Worm (Caenorhabditis elegans) whole organism, L3 larva: ENCODE data around the gene W03D2.9.

Experiments
- R02D3.7 ChIP-seq: fragments of 150-350 bp; optimal IDR thresholded peaks from 2 replicates; lab custom pipeline; 2014; ENCODE audit warnings: missing biosample characterization, missing genetic modification characterization
- aly-2 ChIP-seq: fragments of 150-350 bp; optimal IDR thresholded peaks from 2 replicates; lab custom pipeline; 2014; ENCODE audit warnings: missing biosample characterization, missing genetic modification characterization
- ama-1 ChIP-seq: fragments of 150-350 bp; optimal IDR thresholded peaks from 2 replicates; lab custom pipeline; 2018
- ceh-16 ChIP-seq: sonication (generic microtip); optimal IDR thresholded peaks from 2 replicates; lab custom pipeline; 2017; ENCODE audit warnings: missing biosample characterization, missing genetic modification characterization
- ceh-28 ChIP-seq: fragments of 150-350 bp; optimal IDR thresholded peaks from 2 replicates; lab custom pipeline; 2014; ENCODE audit warnings: missing biosample characterization, missing genetic modification reagents, missing genetic modification characterization
- daf-12 ChIP-seq: fragments of 150-350 bp; optimal IDR thresholded peaks from 2 replicates; lab custom pipeline; 2014; ENCODE audit warnings: missing biosample characterization, missing genetic modification reagents, missing genetic modification characterization
- egl-27 ChIP-seq: sonication (generic microtip); optimal IDR thresholded peaks from 4 replicates; lab custom pipeline; 2017; ENCODE audit warnings: missing biosample characterization, missing genetic modification reagents, missing genetic modification characterization
- egl-5 ChIP-seq: fragments of 150-350 bp; optimal IDR thresholded peaks from 2 replicates; lab custom pipeline; 2017; ENCODE audit warnings: missing biosample characterization, missing genetic modification reagents, missing genetic modification characterization, inconsistent platforms
- elt-3 ChIP-seq, 3 experiments: fragments of 150-350 bp in 1 of 3; sonication (generic microtip) in 2 of 3; optimal IDR thresholded peaks; 2 replicates in 2 of 3; 4 replicates in 1 of 3; lab custom pipeline; 2014 to 2017; ENCODE audit warnings: missing biosample characterization in 3 of 3, missing genetic modification characterization in 3 of 3
- fkh-10 ChIP-seq: sonication (generic microtip); optimal IDR thresholded peaks from 2 replicates; lab custom pipeline; 2017; ENCODE audit warnings: missing biosample characterization, missing genetic modification reagents, missing genetic modification characterization
- fkh-2 ChIP-seq: fragments of 150-350 bp; optimal IDR thresholded peaks from 2 replicates; lab custom pipeline; 2014; ENCODE audit warnings: missing biosample characterization, missing genetic modification reagents, missing genetic modification characterization
- hmg-11 ChIP-seq: sonication (generic microtip); optimal IDR thresholded peaks from 2 replicates; lab custom pipeline; 2016; ENCODE audit warnings: missing genetic modification characterization, missing compliant biosample characterization
- lin-15B ChIP-seq: fragments of 150-350 bp; optimal IDR thresholded peaks from 2 replicates; lab custom pipeline; 2014; ENCODE audit warnings: missing biosample characterization, missing genetic modification characterization
- lin-39 ChIP-seq: fragments of 150-350 bp; optimal IDR thresholded peaks from 2 replicates; lab custom pipeline; 2018; ENCODE audit warnings: missing biosample characterization, missing genetic modification reagents, missing genetic modification characterization
- lsy-12 ChIP-seq: sonication (generic microtip); optimal IDR thresholded peaks from 2 replicates; lab custom pipeline; 2016; ENCODE audit warnings: mild to moderate bottlenecking, missing genetic modification characterization, missing compliant biosample characterization
- mdl-1 ChIP-seq: fragments of 150-350 bp; optimal IDR thresholded peaks from 2 replicates; lab custom pipeline; 2014; ENCODE audit warnings: missing biosample characterization, missing genetic modification characterization
- mml-1 ChIP-seq: fragments of 150-350 bp; sonication (generic microtip); optimal IDR thresholded peaks from 3 replicates; lab custom pipeline; 2014; ENCODE audit warnings: missing biosample characterization, missing genetic modification characterization
- nfya-1 ChIP-seq: sonication (generic microtip); optimal IDR thresholded peaks from 2 replicates; lab custom pipeline; 2017; ENCODE audit warnings: missing genetic modification characterization, mild to moderate bottlenecking, missing compliant biosample characterization, antibody characterized with exemption, moderate library complexity; ENCODE audit not compliant: insufficient read depth
- nhr-11 ChIP-seq: fragments of 150-350 bp; optimal IDR thresholded peaks from 2 replicates; lab custom pipeline; 2014; ENCODE audit warnings: missing biosample characterization, missing genetic modification characterization
- nhr-23 ChIP-seq: fragments of 150-350 bp; optimal IDR thresholded peaks from 2 replicates; lab custom pipeline; 2014; ENCODE audit warnings: missing biosample characterization, missing genetic modification reagents, missing genetic modification characterization
- nhr-237 ChIP-seq: fragments of 150-350 bp; optimal IDR thresholded peaks from 2 replicates; lab custom pipeline; 2014; ENCODE audit warnings: missing biosample characterization, missing genetic modification characterization
- nhr-25 ChIP-seq: sonication (generic microtip); optimal IDR thresholded peaks from 2 replicates; lab custom pipeline; 2017; ENCODE audit warnings: missing biosample characterization, missing genetic modification characterization
- nhr-28 ChIP-seq: fragments of 150-350 bp; optimal IDR thresholded peaks from 2 replicates; lab custom pipeline; 2014; ENCODE audit warnings: missing biosample characterization, missing genetic modification characterization
- nhr-43 ChIP-seq: sonication (generic microtip); optimal IDR thresholded peaks from 2 replicates; lab custom pipeline; 2016; ENCODE audit warnings: mild to moderate bottlenecking, missing genetic modification characterization, missing compliant biosample characterization; ENCODE audit not compliant: poor library complexity, severe bottlenecking
- nhr-67 ChIP-seq: fragments of 150-350 bp; optimal IDR thresholded peaks from 2 replicates; lab custom pipeline; 2014; ENCODE audit warnings: missing biosample characterization, missing genetic modification characterization
- nhr-76 ChIP-seq: fragments of 150-350 bp; sonication (generic microtip); optimal IDR thresholded peaks from 5 replicates; lab custom pipeline; 2014; ENCODE audit warnings: missing biosample characterization, missing genetic modification characterization
- nhr-77 ChIP-seq: fragments of 150-350 bp; optimal IDR thresholded peaks from 2 replicates; lab custom pipeline; 2014; ENCODE audit warnings: missing biosample characterization, missing genetic modification characterization
- pha-4 ChIP-seq: fragments of 150-350 bp; optimal IDR thresholded peaks from 2 replicates; lab custom pipeline; 2014; ENCODE audit warnings: missing biosample characterization, missing genetic modification reagents, missing genetic modification characterization
- pqm-1 ChIP-seq: fragments of 150-350 bp; optimal IDR thresholded peaks from 2 replicates; lab custom pipeline; 2017; ENCODE audit warnings: missing biosample characterization, missing genetic modification characterization, inconsistent platforms
- sea-2 ChIP-seq: fragments of 150-350 bp; sonication (generic microtip); optimal IDR thresholded peaks from 4 replicates; lab custom pipeline; 2014; ENCODE audit warnings: missing biosample characterization, missing genetic modification reagents, missing genetic modification characterization
- skn-1 ChIP-seq: fragments of 150-350 bp; optimal IDR thresholded peaks from 2 replicates; lab custom pipeline; 2014; ENCODE audit warnings: missing biosample characterization, missing genetic modification characterization
- snpc-4 ChIP-seq: fragments of 150-350 bp; optimal IDR thresholded peaks from 2 replicates; lab custom pipeline; 2014; ENCODE audit warnings: missing biosample characterization, missing genetic modification characterization
- tbx-2 ChIP-seq: sonication (generic microtip); optimal IDR thresholded peaks from 2 replicates; lab custom pipeline; 2016; ENCODE audit warnings: mild to moderate bottlenecking, missing genetic modification characterization, missing compliant biosample characterization
- unc-39 ChIP-seq: sonication (generic microtip); optimal IDR thresholded peaks from 4 replicates; lab custom pipeline; 2017; ENCODE audit warnings: missing biosample characterization, missing genetic modification characterization
- unc-62 ChIP-seq: fragments of 150-350 bp; sonication (generic microtip); optimal IDR thresholded peaks from 4 replicates; lab custom pipeline; 2014; ENCODE audit warnings: missing biosample characterization, missing genetic modification reagents, missing genetic modification characterization
- zag-1 ChIP-seq: fragments of 150-350 bp; optimal IDR thresholded peaks from 2 replicates; lab custom pipeline; 2014; ENCODE audit warnings: missing biosample characterization, missing genetic modification characterization
- ztf-11 ChIP-seq: fragments of 150-350 bp; optimal IDR thresholded peaks from 2 replicates; lab custom pipeline; 2014; ENCODE audit warnings: missing biosample characterization, missing genetic modification characterization

The W03D2.9 gene

DNA sequence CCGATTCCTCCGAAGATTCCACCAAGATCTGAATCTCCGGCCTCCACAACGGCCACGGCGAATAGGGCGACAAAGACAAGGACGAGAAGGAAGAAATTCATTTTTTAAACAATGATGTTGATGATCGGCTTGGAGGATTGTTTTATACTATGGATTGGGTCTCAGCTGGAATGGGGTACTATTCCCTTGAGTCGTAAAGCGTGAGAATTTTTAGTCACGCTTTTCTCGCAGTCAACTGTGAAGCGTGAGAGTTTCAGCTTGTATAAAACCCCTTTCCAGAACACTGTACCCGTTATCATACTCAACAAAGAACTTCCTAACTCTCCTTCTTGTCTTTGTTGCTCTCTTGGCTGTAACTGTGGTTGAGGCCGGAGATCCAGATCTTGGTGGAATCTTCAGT, 40.0 kb upstream of the W03D2.9 start, which contains the start of gene F49F1.15:
F49F1.15 (minus strand) TSS at position 101 of the 400 bp plus-strand sequence.
- TF ChIP-seq pha-4 (no peak), ceh-28 (tag; lab: Kevin White, UChicago) (no peak), lin-15B (no peak), nhr-11 (no peak), nhr-237 (tag; lab: Kevin White, UChicago) (no peak), daf-12 (tag; lab: Kevin White, UChicago) (no peak), nhr-43 (tag; lab: Kevin White, UChicago) (no peak), unc-39 (tag; lab: Kevin White, UChicago) (no peak)

DNA sequence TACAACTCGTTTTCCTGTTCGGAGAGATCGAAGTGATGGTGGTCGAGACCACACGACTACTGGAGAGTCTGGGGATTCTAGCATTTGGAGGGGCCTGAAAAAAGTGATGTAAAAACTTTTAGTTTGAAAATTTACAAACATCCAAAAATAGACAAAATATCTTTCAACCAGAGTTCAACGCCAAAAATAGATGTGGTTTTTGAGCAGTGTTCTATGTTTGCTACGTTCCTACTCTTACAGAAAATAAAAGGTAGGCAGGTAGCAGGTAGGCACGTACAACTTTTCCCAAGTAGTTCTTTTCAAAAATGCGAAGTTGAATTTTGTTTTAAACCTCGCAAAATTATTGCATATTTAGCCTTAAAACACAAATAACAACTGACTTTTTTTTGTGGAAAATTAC, 37.9 kb upstream of the W03D2.9 start, which contains the start of gene F49F1.14:
F49F1.14 (minus strand) TSS at position 101 of the 400 bp plus-strand sequence.
- TF ChIP-seq zag-1 (tag; lab: Kevin White, UChicago) (no peak), hmg-11 (no peak), aly-2 (no peak), nhr-76 (tag; lab: Kevin White, UChicago) (no peak), unc-39 (tag; lab: Kevin White, UChicago) (no peak), ceh-16 (tag; lab: Kevin White, UChicago) (no peak), ztf-11 (tag; lab: Kevin White, UChicago) (no peak), sea-2 (GFP tag; lab: Kevin White, UChicago) (no peak), ceh-28 (tag; lab: Kevin White, UChicago) (no peak), elt-3 (tag; optimal IDR thresholded peaks at IDR 0.05; lab: Kevin White, UChicago) (no peak), unc-62 (GFP tag; lab: Kevin White, UChicago) (no peak), snpc-4 (no peak), nhr-23 (tag; lab: Kevin White, UChicago) (no peak), pha-4 (no peak), mml-1 (tag; lab: Kevin White, UChicago) (no peak), lsy-12 (tag; lab: Kevin White, UChicago) (no peak), fkh-10 (GFP tag; lab: Kevin White, UChicago) (no peak)

DNA sequence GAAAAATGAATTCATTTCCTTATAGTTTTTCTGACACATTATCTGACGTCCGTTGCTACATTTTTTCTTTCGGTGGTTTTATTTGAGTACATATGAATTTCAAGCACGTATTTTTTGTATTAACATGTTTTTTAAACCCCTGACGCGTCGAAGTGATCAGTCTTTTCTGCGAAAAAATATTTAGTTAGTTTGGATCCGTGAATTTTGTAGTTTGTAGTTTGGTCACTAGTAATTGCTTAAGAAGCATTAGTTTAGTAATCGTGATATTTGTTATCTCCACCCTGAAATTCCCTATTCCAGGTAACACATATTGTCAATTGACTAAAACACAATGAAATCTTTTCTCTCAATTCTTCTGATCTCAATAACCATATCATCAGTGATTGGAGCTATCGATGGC, 34.3 kb upstream of the W03D2.9 start, which contains the start of gene C35B1.7:
C35B1.7 (plus strand) TSS at position 301 of the 400 bp plus-strand sequence.
- TF ChIP-seq unc-39 (tag; lab: Kevin White, UChicago), result no peak
- TF ChIP-seq ama-1 (lab: Kevin White, UChicago), result no peak
- TF ChIP-seq skn-1 (tag; lab: Kevin White, UChicago), result no peak
- TF ChIP-seq pqm-1 (tag; lab: Kevin White, UChicago), result no peak
- no peak for TF ChIP-seq egl-27 (tag; lab: Kevin White, UChicago)
- TF ChIP-seq tbx-2 (tag; lab: Kevin White, UChicago), result no peak
- TF ChIP-seq nhr-43 (tag; lab: Kevin White, UChicago), result no peak
- TF ChIP-seq fkh-2 (tag; lab: Kevin White, UChicago), result no peak
- TF ChIP-seq ztf-11 (tag; lab: Kevin White, UChicago), result no peak
- no peak for TF ChIP-seq zag-1 (tag; lab: Kevin White, UChicago)
- TF ChIP-seq egl-5 (tag; lab: Kevin White, UChicago), result no peak
- TF ChIP-seq nhr-67 (tag; lab: Kevin White, UChicago), result no peak
- TF ChIP-seq nhr-28 (tag; lab: Kevin White, UChicago), result no peak
- TF ChIP-seq lin-39 (tag; lab: Kevin White, UChicago), result no peak
- no peak for TF ChIP-seq lsy-12 (tag; lab: Kevin White, UChicago)

DNA sequence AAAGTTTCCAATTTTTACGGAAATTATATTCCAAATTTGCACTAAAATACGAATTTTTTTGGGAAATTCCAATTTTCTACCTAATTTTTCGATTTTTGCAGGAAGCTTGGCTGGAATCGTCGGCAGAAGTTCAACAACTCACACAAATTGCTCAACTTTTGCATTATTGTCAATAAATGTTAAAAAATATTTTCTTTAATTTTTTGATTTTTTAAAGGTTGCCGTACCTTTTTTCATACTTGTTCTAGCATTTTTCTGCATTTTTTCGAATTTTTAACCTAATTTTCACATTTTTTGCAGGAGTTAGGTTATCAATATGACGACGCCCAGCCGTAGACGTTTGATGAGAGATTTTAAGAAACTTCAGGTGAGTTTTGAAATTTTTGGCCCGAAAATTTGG, 28.2 kb upstream of the W03D2.9 start, which contains the start of gene ubc-1:
ubc-1 (plus strand) TSS at position 301 of the 400 bp plus-strand sequence.
- TF ChIP-seq elt-3 (tag; optimal IDR thresholded peaks at IDR 0.05; lab: Kevin White, UChicago) (no peak), fkh-10 (GFP tag; lab: Kevin White, UChicago) (no peak), nhr-43 (tag; lab: Kevin White, UChicago) (no peak), nhr-11 (no peak), R02D3.7 (no peak), hmg-11 (no peak), pqm-1 (tag; lab: Kevin White, UChicago) (no peak), fkh-2 (tag; lab: Kevin White, UChicago) (no peak), ceh-16 (tag; lab: Kevin White, UChicago) (no peak), unc-62 (GFP tag; lab: Kevin White, UChicago) (no peak), nfya-1 (tag; lab: Kevin White, UChicago) (no peak), mml-1 (tag; lab: Kevin White, UChicago) (no peak), egl-5 (tag; lab: Kevin White, UChicago) (no peak), nhr-23 (tag; lab: Kevin White, UChicago) (no peak), daf-12 (tag; lab: Kevin White, UChicago) (no peak), nhr-25 (tag; lab: Kevin White, UChicago) (no peak), nhr-77 (tag; lab: Kevin White, UChicago) (no peak), lin-15B (no peak), mdl-1 (no peak)
